Worm (Caenorhabditis elegans) whole organism, mixed stage, embryonic: ENCODE results near the gene ttr-25.

Experiments
- ceh-83 ChIP-seq: fragments of 200-800 bp; sonication (Bioruptor generic); optimal IDR thresholded peaks from 2 replicates; lab custom pipeline; 2018; ENCODE audit warnings: mild to moderate bottlenecking, missing genetic modification characterization, missing compliant biosample characterization
- ces-1 ChIP-seq: fragments of 150-350 bp; optimal IDR thresholded peaks from 2 replicates; lab custom pipeline; 2014; ENCODE audit warnings: missing biosample characterization, missing genetic modification reagents, missing genetic modification characterization
- elt-1 ChIP-seq: sonication (generic microtip); optimal IDR thresholded peaks from 2 replicates; lab custom pipeline; 2017; ENCODE audit warnings: missing genetic modification characterization, mild to moderate bottlenecking, missing compliant biosample characterization, antibody characterized with exemption, moderate library complexity, borderline replicate concordance; ENCODE audit not compliant: insufficient read depth
- lin-13 ChIP-seq: fragments of 150-350 bp; optimal IDR thresholded peaks from 2 replicates; lab custom pipeline; 2014; ENCODE audit warnings: missing biosample characterization, missing genetic modification characterization
- lsy-2 ChIP-seq: fragments of 150-350 bp; optimal IDR thresholded peaks from 2 replicates; lab custom pipeline; 2014; ENCODE audit warnings: missing biosample characterization, missing genetic modification characterization
- mep-1 ChIP-seq: fragments of 150-350 bp; optimal IDR thresholded peaks from 2 replicates; lab custom pipeline; 2017; ENCODE audit warnings: missing biosample characterization, missing genetic modification reagents, missing genetic modification characterization, inconsistent platforms
- nhr-28 ChIP-seq: fragments of 150-350 bp; optimal IDR thresholded peaks from 2 replicates; lab custom pipeline; 2014; ENCODE audit warnings: missing biosample characterization, missing genetic modification characterization
- pha-4 ChIP-seq: fragments of 150-350 bp; optimal IDR thresholded peaks from 2 replicates; lab custom pipeline; 2018; ENCODE audit warnings: missing biosample characterization, missing genetic modification reagents, missing genetic modification characterization
- snpc-4 ChIP-seq: fragments of 150-350 bp; optimal IDR thresholded peaks from 2 replicates; lab custom pipeline; 2014; ENCODE audit warnings: missing biosample characterization, missing genetic modification characterization
- unc-39 ChIP-seq: fragments of 150-350 bp; optimal IDR thresholded peaks from 2 replicates; lab custom pipeline; 2014; ENCODE audit warnings: missing biosample characterization, missing genetic modification characterization
- unc-62 ChIP-seq: fragments of 150-350 bp; optimal IDR thresholded peaks from 2 replicates; lab custom pipeline; 2014; ENCODE audit warnings: missing biosample characterization, missing genetic modification reagents, missing genetic modification characterization
- ztf-11 ChIP-seq: fragments of 150-350 bp; optimal IDR thresholded peaks from 2 replicates; lab custom pipeline; 2014; ENCODE audit warnings: missing biosample characterization, missing genetic modification characterization

ce11 chrV:18585102-18585501 is 28.6 kb downstream of the ttr-25 start:
- no peak for TF ChIP-seq ces-1
- TF ChIP-seq mep-1, result no peak
- TF ChIP-seq ceh-83 (GFP tag; lab: Kevin White, UChicago), result no peak
- TF ChIP-seq lin-13 (tag; lab: Kevin White, UChicago), result no peak
- TF ChIP-seq ztf-11, result no peak
- no peak for TF ChIP-seq snpc-4 (tag; lab: Kevin White, UChicago)
- TF ChIP-seq elt-1 (tag; lab: Kevin White, UChicago), result no peak
- TF ChIP-seq pha-4 (tag; lab: Kevin White, UChicago), result no peak
- no peak for TF ChIP-seq unc-39
- no peak for TF ChIP-seq unc-62 (GFP tag; lab: Kevin White, UChicago)
- TF ChIP-seq lsy-2 (tag; lab: Kevin White, UChicago), result no peak
- TF ChIP-seq nhr-28 (tag; lab: Kevin White, UChicago), result no peak
